Fruit fly (Drosophila melanogaster) whole organism, embryonic: ENCODE measurements around the gene CG42847.

Experiments
- Asciz ChIP-seq: fragments of 200-800 bp; sonication (Bioruptor generic); optimal IDR thresholded peaks from 2 replicates; lab custom pipeline; 2017; ENCODE audit warnings: missing biosample characterization, mild to moderate bottlenecking, missing genetic modification characterization, missing genetic modification reagents
- Atf3 ChIP-seq: fragments of 200-800 bp; sonication (Bioruptor generic); optimal IDR thresholded peaks from 3 replicates; lab custom pipeline; 2016; ENCODE audit warnings: missing biosample characterization, missing genetic modification characterization
- Atf6 ChIP-seq: fragments of 200-800 bp; sonication (Bioruptor generic); IDR thresholded peaks from 2 replicates; pipeline ENCODE4 v1.3.6; 2022; ENCODE audit warnings: missing biosample characterization, missing genetic modification characterization
- CG10321 ChIP-seq: fragments of 200-800 bp; sonication (Bioruptor generic); IDR thresholded peaks from 2 replicates; pipeline ENCODE4 v1.3.6; 2022; ENCODE audit warnings: missing biosample characterization, missing genetic modification characterization
- CG10366 ChIP-seq: fragments of 200-800 bp; sonication (Bioruptor generic); IDR thresholded peaks from 2 replicates; pipeline ENCODE4 v1.3.6; 2022; ENCODE audit warnings: missing biosample characterization, missing genetic modification characterization
- CG10979 ChIP-seq: fragments of 200-800 bp; sonication (Bioruptor generic); optimal IDR thresholded peaks from 2 replicates; lab custom pipeline; 2018; ENCODE audit warnings: missing biosample characterization, mild to moderate bottlenecking, missing genetic modification characterization, moderate library complexity
- CG11456 ChIP-seq: fragments of 200-800 bp; sonication (Bioruptor generic); IDR thresholded peaks from 3 replicates; pipeline ENCODE4 v1.3.6; 2022; ENCODE audit warnings: missing biosample characterization, missing genetic modification characterization
- CG12219 ChIP-seq: fragments of 200-800 bp; sonication (Bioruptor generic); optimal IDR thresholded peaks from 3 replicates; lab custom pipeline; 2018; ENCODE audit warnings: missing biosample characterization, mild to moderate bottlenecking, missing genetic modification characterization
- CG12744 ChIP-seq: fragments of 200-800 bp; sonication (Bioruptor generic); optimal IDR thresholded peaks from 2 replicates; lab custom pipeline; 2016; ENCODE audit warnings: missing biosample characterization, missing genetic modification characterization
- CG14014 ChIP-seq: fragments of 200-800 bp; sonication (Bioruptor generic); IDR thresholded peaks from 2 replicates; pipeline ENCODE4 v1.3.6; 2022; ENCODE audit warnings: missing biosample characterization, missing genetic modification characterization
- CG14710 ChIP-seq: fragments of 200-800 bp; sonication (Bioruptor generic); optimal IDR thresholded peaks from 3 replicates; lab custom pipeline; 2019; ENCODE audit warnings: missing biosample characterization, mild to moderate bottlenecking, missing genetic modification characterization, moderate library complexity
- CG1602 ChIP-seq: fragments of 200-800 bp; sonication (Bioruptor generic); optimal IDR thresholded peaks from 3 replicates; lab custom pipeline; 2016; ENCODE audit warnings: missing biosample characterization, missing genetic modification characterization
- CG16779 ChIP-seq: fragments of 200-800 bp; sonication (Bioruptor generic); IDR thresholded peaks from 2 replicates; pipeline ENCODE4 v1.3.6; 2022; ENCODE audit warnings: missing biosample characterization, missing genetic modification characterization
- CG17829 ChIP-seq: fragments of 200-800 bp; optimal IDR thresholded peaks from 2 replicates; lab custom pipeline; 2019; ENCODE audit warnings: missing biosample characterization, mild to moderate bottlenecking, missing genetic modification characterization, moderate library complexity
- CG30403 ChIP-seq: fragments of 200-800 bp; sonication (Bioruptor generic); optimal IDR thresholded peaks from 3 replicates; lab custom pipeline; 2016; ENCODE audit warnings: missing biosample characterization, missing genetic modification characterization
- CG4707 ChIP-seq: fragments of 200-800 bp; sonication (Bioruptor generic); optimal IDR thresholded peaks from 2 replicates; lab custom pipeline; 2018; ENCODE audit warnings: missing biosample characterization, mild to moderate bottlenecking, missing genetic modification characterization, moderate library complexity
- CG5180 ChIP-seq: fragments of 200-800 bp; sonication (Bioruptor generic); optimal IDR thresholded peaks from 3 replicates; lab custom pipeline; 2017; ENCODE audit warnings: missing biosample characterization, missing genetic modification characterization, mild to moderate bottlenecking, moderate library complexity, missing genetic modification reagents
- CG6654 ChIP-seq: fragments of 200-800 bp; sonication (Bioruptor generic); optimal IDR thresholded peaks from 2 replicates; lab custom pipeline; 2017; ENCODE audit warnings: missing biosample characterization, mild to moderate bottlenecking, missing genetic modification characterization
- CG9437 ChIP-seq: fragments of 200-800 bp; sonication (Bioruptor generic); optimal IDR thresholded peaks from 2 replicates; lab custom pipeline; 2018; ENCODE audit warnings: missing biosample characterization, mild to moderate bottlenecking, missing genetic modification characterization
- CG9876 ChIP-seq: fragments of 200-800 bp; sonication (Bioruptor generic); optimal IDR thresholded peaks from 2 replicates; lab custom pipeline; 2016; ENCODE audit warnings: missing biosample characterization, missing genetic modification characterization
- Dad ChIP-seq: fragments of 200-800 bp; sonication (Bioruptor generic); optimal IDR thresholded peaks from 3 replicates; lab custom pipeline; 2016; ENCODE audit warnings: missing biosample characterization, missing genetic modification characterization
- Dbx ChIP-seq: fragments of 200-800 bp; sonication (Bioruptor generic); IDR thresholded peaks from 3 replicates; pipeline ENCODE4 v1.3.6; 2022; ENCODE audit warnings: missing biosample characterization, missing genetic modification characterization
- Dip2 ChIP-seq: fragments of 200-800 bp; sonication (Bioruptor generic); IDR thresholded peaks from 2 replicates; pipeline ENCODE4 v1.3.6; 2022; ENCODE audit warnings: missing biosample characterization, missing genetic modification characterization
- Dp ChIP-seq: fragments of 200-800 bp; sonication (Bioruptor generic); optimal IDR thresholded peaks from 2 replicates; lab custom pipeline; 2018; ENCODE audit warnings: missing biosample characterization, mild to moderate bottlenecking, missing genetic modification characterization, moderate library complexity
- Hand ChIP-seq: fragments of 200-800 bp; sonication (Bioruptor generic); optimal IDR thresholded peaks from 2 replicates; lab custom pipeline; 2017; ENCODE audit warnings: mild to moderate bottlenecking, missing biosample characterization, missing genetic modification reagents, missing genetic modification characterization
- HmgZ ChIP-seq: fragments of 200-800 bp; sonication (Bioruptor generic); optimal IDR thresholded peaks from 2 replicates; lab custom pipeline; 2018; ENCODE audit warnings: missing biosample characterization, mild to moderate bottlenecking, missing genetic modification characterization
- Hmr ChIP-seq: fragments of 200-800 bp; sonication (Bioruptor generic); optimal IDR thresholded peaks from 3 replicates; lab custom pipeline; 2017; ENCODE audit warnings: mild to moderate bottlenecking, missing biosample characterization, missing genetic modification reagents, missing genetic modification characterization
- Kr ChIP-seq: fragments of 200-800 bp; sonication (Bioruptor generic); optimal IDR thresholded peaks from 2 replicates; lab custom pipeline; 2017; ENCODE audit warnings: missing biosample characterization, mild to moderate bottlenecking, missing genetic modification characterization
- Mad ChIP-seq: fragments of 200-800 bp; sonication (Bioruptor generic); optimal IDR thresholded peaks from 2 replicates; lab custom pipeline; 2016; ENCODE audit warnings: missing biosample characterization, missing genetic modification characterization
- Oaz ChIP-seq: fragments of 200-800 bp; sonication (Bioruptor generic); IDR thresholded peaks from 2 replicates; pipeline ENCODE4 v1.3.6; 2022; ENCODE audit warnings: missing biosample characterization, missing genetic modification characterization
- Oli ChIP-seq: fragments of 200-800 bp; sonication (Bioruptor generic); optimal IDR thresholded peaks from 2 replicates; lab custom pipeline; 2018; ENCODE audit warnings: missing biosample characterization, mild to moderate bottlenecking, missing genetic modification characterization, moderate library complexity
- Spps ChIP-seq: fragments of 200-800 bp; sonication (Bioruptor generic); optimal IDR thresholded peaks from 2 replicates; lab custom pipeline; 2018; ENCODE audit warnings: missing biosample characterization, mild to moderate bottlenecking, missing genetic modification characterization
- Taf1 ChIP-seq: fragments of 200-800 bp; sonication (Bioruptor generic); IDR thresholded peaks from 2 replicates; pipeline ENCODE4 v1.3.6; 2022; ENCODE audit warnings: missing biosample characterization, missing genetic modification characterization
- aop ChIP-seq: fragments of 200-800 bp; sonication (Bioruptor generic); IDR thresholded peaks from 2 replicates; pipeline ENCODE4 v1.3.6; 2022; ENCODE audit warnings: missing biosample characterization, missing genetic modification characterization
- dmrt11E ChIP-seq: fragments of 200-800 bp; sonication (Bioruptor generic); optimal IDR thresholded peaks from 3 replicates; lab custom pipeline; 2018; ENCODE audit warnings: missing biosample characterization, mild to moderate bottlenecking, missing genetic modification characterization, moderate library complexity
- dmrt99B ChIP-seq: fragments of 200-800 bp; sonication (Bioruptor generic); optimal IDR thresholded peaks from 2 replicates; lab custom pipeline; 2018; ENCODE audit warnings: missing biosample characterization, mild to moderate bottlenecking, missing genetic modification characterization, moderate library complexity
- dpn ChIP-seq, 2 experiments: fragments of 200-800 bp; sonication (Bioruptor generic); optimal IDR thresholded peaks; 3 replicates each; lab custom pipeline; 2016; ENCODE audit warnings: missing biosample characterization in 2 of 2, missing genetic modification characterization in 2 of 2
- fu2 ChIP-seq: fragments of 200-800 bp; sonication (Bioruptor generic); optimal IDR thresholded peaks from 2 replicates; lab custom pipeline; 2016; ENCODE audit warnings: missing biosample characterization, missing genetic modification characterization
- jigr1 ChIP-seq: fragments of 200-800 bp; sonication (Bioruptor generic); IDR thresholded peaks from 3 replicates; pipeline ENCODE4 v1.3.6; 2022; ENCODE audit warnings: missing biosample characterization, missing genetic modification characterization
- knrl ChIP-seq: fragments of 200-800 bp; sonication (Bioruptor generic); IDR thresholded peaks from 3 replicates; pipeline ENCODE4 v1.3.6; 2022; ENCODE audit warnings: missing biosample characterization, missing genetic modification characterization; ENCODE audit not compliant: partially characterized antibody
- onecut ChIP-seq: fragments of 200-800 bp; sonication (Bioruptor generic); IDR thresholded peaks from 2 replicates; pipeline ENCODE4 v1.3.6; 2022; ENCODE audit warnings: missing biosample characterization, missing genetic modification characterization
- otp ChIP-seq: fragments of 200-800 bp; sonication (Bioruptor generic); IDR thresholded peaks from 3 replicates; pipeline ENCODE4, ENCODE4 v1.3.6; 2022; ENCODE audit warnings: missing biosample characterization, missing genetic modification characterization
- run ChIP-seq: fragments of 200-800 bp; sonication (Bioruptor generic); optimal IDR thresholded peaks from 3 replicates; lab custom pipeline; 2018; ENCODE audit warnings: missing biosample characterization, mild to moderate bottlenecking, missing genetic modification characterization
- so ChIP-seq: fragments of 200-800 bp; sonication (Bioruptor generic); IDR thresholded peaks from 3 replicates; pipeline ENCODE4 v1.3.6; 2022; ENCODE audit warnings: missing biosample characterization, missing genetic modification characterization
- sqz ChIP-seq: fragments of 200-800 bp; sonication (Bioruptor generic); optimal IDR thresholded peaks from 3 replicates; lab custom pipeline; 2018; ENCODE audit warnings: missing biosample characterization, mild to moderate bottlenecking, missing genetic modification characterization
- tio ChIP-seq: fragments of 200-800 bp; sonication (Bioruptor generic); optimal IDR thresholded peaks from 2 replicates; lab custom pipeline; 2017; ENCODE audit warnings: missing biosample characterization, missing genetic modification characterization, inconsistent platforms
- tup ChIP-seq: fragments of 200-800 bp; sonication (Bioruptor generic); optimal IDR thresholded peaks from 2 replicates; lab custom pipeline; 2016; ENCODE audit warnings: missing biosample characterization, mild to moderate bottlenecking, missing genetic modification characterization, moderate library complexity
- usp ChIP-seq: fragments of >200 bp; optimal IDR thresholded peaks from 2 replicates; lab custom pipeline; 2017; ENCODE audit warnings: missing biosample characterization, missing genetic modification characterization
- vnd ChIP-seq: fragments of 200-800 bp; sonication (Bioruptor generic); IDR thresholded peaks from 3 replicates; pipeline ENCODE4 v1.3.6; 2022; ENCODE audit warnings: missing biosample characterization, missing genetic modification characterization; ENCODE audit not compliant: partially characterized antibody
- zen ChIP-seq: fragments of 200-800 bp; sonication (Bioruptor generic); optimal IDR thresholded peaks from 3 replicates; lab custom pipeline; 2018; ENCODE audit warnings: missing biosample characterization, mild to moderate bottlenecking, missing genetic modification characterization, moderate library complexity

Gene CG42847

dm6 chr2L:9430992-9431602 is 3.4 kb downstream of the CG42847 start, which contains the start of the genes FucTB and scat (continued):
- TF ChIP-seq Oaz (GFP tag; lab: Robert Waterston, UW) (peak; percentile 82), CG12744 (GFP tag; lab: Kevin White, UChicago) (peak; percentile 6), HmgZ (tag; lab: Kevin White, UChicago) (peak; percentile 71), dmrt99B (peak; percentile 84), Oli (tag; lab: Kevin White, UChicago) (peak; percentile 88), Atf6 (peak; percentile 76), jigr1 (GFP tag; lab: Robert Waterston, UW) (peak; percentile 83; the same call in 2 of the 3 replicates), Spps (tag; lab: Kevin White, UChicago) (peak; percentile 67), CG11456 (GFP tag; lab: Robert Waterston, UW) (peak; percentile 94), CG12219 (GFP tag; lab: Kevin White, UChicago) (peak; percentile 2), Dp (GFP tag; lab: Kevin White, UChicago) (peak; percentile 69), CG10979 (tag; lab: Kevin White, UChicago) (peak; percentile 93), Dip2 (GFP tag; lab: Robert Waterston, UW) (peak; percentile 47; the same call in 1 of the 2 replicates), tio (peak; percentile 91), CG14014 (GFP tag; lab: Robert Waterston, UW) (peak; percentile 84), CG4707 (GFP tag; lab: Kevin White, UChicago) (no peak), run (tag; lab: Kevin White, UChicago) (peak; percentile 38), Atf3 (GFP tag; lab: Kevin White, UChicago) (peak; percentile 58), fu2 (peak; percentile 68), Mad (peak; percentile 71), knrl (GFP tag; lab: Robert Waterston, UW) (peak; percentile 79), CG5180 (GFP tag; lab: Kevin White, UChicago) (peak; percentile 50), CG9437 (peak; percentile 83), CG16779 (GFP tag; lab: Robert Waterston, UW) (no peak), so (GFP tag; lab: Robert Waterston, UW) (peak; percentile 78; the same call in 1 of the 3 replicates), otp (peak; percentile 71; the same call in 1 of the 3 replicates), Hmr (peak; percentile 90), Asciz (GFP tag; lab: Kevin White, UChicago) (peak; percentile 72), CG17829 (tag; lab: Kevin White, UChicago) (peak; percentile 95), sqz (no peak), vnd (GFP tag; lab: Robert Waterston, UW) (peak; percentile 49; the same call in 1 of the 3 replicates), CG30403 (GFP tag; lab: Kevin White, UChicago) (peak; percentile 96), onecut (GFP tag; lab: Robert Waterston, UW) (peak; percentile 74), CG9876 (GFP tag; lab: Kevin White, UChicago) (peak; percentile 59), CG6654 (GFP tag; lab: Kevin White, UChicago) (peak; percentile 71), CG1602 (GFP tag; lab: Kevin White, UChicago) (peak; percentile 94), CG14710 (peak; percentile 95), Hand (GFP tag; lab: Kevin White, UChicago) (peak; percentile 47), Taf1 (peak; percentile 70), tup (GFP tag; lab: Kevin White, UChicago) (peak; percentile 47), dpn (GFP tag; optimal IDR thresholded peaks at IDR 0.05; lab: Kevin White, UChicago) (peak; percentile 51 to 92), usp (GFP tag; lab: Kevin White, UChicago) (no peak), dmrt11E (peak; percentile 98), aop (GFP tag; lab: Robert Waterston, UW) (0 out of 2 replicates have a peak, but pooled peaks have one; percentile 27), Dbx (GFP tag; lab: Robert Waterston, UW) (peak; percentile 94), CG10366 (GFP tag; lab: Robert Waterston, UW) (peak; percentile 89), Kr (GFP tag; lab: Kevin White, UChicago) (no peak), zen (peak; percentile 96), Dad (GFP tag; lab: Kevin White, UChicago) (peak; percentile 62), CG10321 (GFP tag; lab: Robert Waterston, UW) (peak; percentile 68)
